Fruit fly (Drosophila melanogaster) whole organism, embryonic: ENCODE data around the gene MED27.

Source experiments
- Aef1 ChIP-seq: fragments of 200-800 bp; sonication (Bioruptor generic); IDR thresholded peaks from 3 replicates; pipeline ENCODE4 v1.3.6; 2022; ENCODE audit warnings: missing biosample characterization, missing genetic modification characterization
- CG10431 ChIP-seq: fragments of 200-800 bp; sonication (Bioruptor generic); optimal IDR thresholded peaks from 3 replicates; lab custom pipeline; 2018; ENCODE audit warnings: missing biosample characterization, mild to moderate bottlenecking, missing genetic modification characterization
- CG1233 ChIP-seq: fragments of 200-800 bp; sonication (Bioruptor generic); optimal IDR thresholded peaks from 4 replicates; lab custom pipeline; 2018; ENCODE audit warnings: missing biosample characterization, mild to moderate bottlenecking, missing genetic modification characterization
- CG13287 ChIP-seq: fragments of 200-800 bp; sonication (Bioruptor generic); IDR thresholded peaks from 2 replicates; pipeline ENCODE4 v1.3.6; 2022; ENCODE audit warnings: missing biosample characterization, missing genetic modification characterization; ENCODE audit not compliant: partially characterized antibody
- CG13296 ChIP-seq: fragments of 200-800 bp; sonication (Bioruptor generic); optimal IDR thresholded peaks from 3 replicates; lab custom pipeline; 2018; ENCODE audit warnings: missing biosample characterization, mild to moderate bottlenecking, missing genetic modification characterization
- CG13775 ChIP-seq: fragments of 200-800 bp; sonication (Bioruptor generic); optimal IDR thresholded peaks from 3 replicates; lab custom pipeline; 2017; ENCODE audit warnings: missing biosample characterization, mild to moderate bottlenecking, missing genetic modification characterization
- CG15601 ChIP-seq: fragments of 200-800 bp; sonication (Bioruptor generic); optimal IDR thresholded peaks from 3 replicates; lab custom pipeline; 2019; ENCODE audit warnings: missing biosample characterization, mild to moderate bottlenecking, missing genetic modification characterization, moderate library complexity
- CG2116 ChIP-seq: fragments of 200-800 bp; sonication (Bioruptor generic); optimal IDR thresholded peaks from 3 replicates; lab custom pipeline; 2018; ENCODE audit warnings: missing biosample characterization, mild to moderate bottlenecking, missing genetic modification characterization
- CG2120 ChIP-seq: fragments of 200-800 bp; sonication (Bioruptor generic); optimal IDR thresholded peaks from 3 replicates; lab custom pipeline; 2016; ENCODE audit warnings: missing biosample characterization, missing genetic modification characterization
- CG3065 ChIP-seq: fragments of 200-800 bp; sonication (Bioruptor generic); optimal IDR thresholded peaks from 2 replicates; lab custom pipeline; 2016; ENCODE audit warnings: missing biosample characterization, missing genetic modification characterization
- CG32532 ChIP-seq: fragments of 200-800 bp; sonication (Bioruptor generic); IDR thresholded peaks from 2 replicates; pipeline ENCODE4 v1.3.6; 2022; ENCODE audit warnings: missing biosample characterization, missing genetic modification characterization
- CG3281 ChIP-seq: fragments of 200-800 bp; sonication (Bioruptor generic); optimal IDR thresholded peaks from 3 replicates; lab custom pipeline; 2017; ENCODE audit warnings: missing biosample characterization, mild to moderate bottlenecking, missing genetic modification characterization
- CG34224 ChIP-seq: fragments of 200-800 bp; sonication (Bioruptor generic); IDR thresholded peaks from 3 replicates; pipeline ENCODE4 v1.3.6; 2022; ENCODE audit warnings: missing biosample characterization, missing genetic modification characterization; ENCODE audit not compliant: partially characterized antibody
- CG34422 ChIP-seq: fragments of 200-800 bp; sonication (Bioruptor generic); IDR thresholded peaks from 3 replicates; pipeline ENCODE4 v1.3.6; 2022; ENCODE audit warnings: missing biosample characterization, missing genetic modification characterization
- CG4404 ChIP-seq: fragments of 200-800 bp; sonication (Bioruptor generic); IDR thresholded peaks from 2 replicates; pipeline ENCODE4 v1.3.6; 2022; ENCODE audit warnings: missing biosample characterization, missing genetic modification characterization
- CG4820 ChIP-seq: fragments of 200-800 bp; sonication (Bioruptor generic); optimal IDR thresholded peaks from 3 replicates; lab custom pipeline; 2016; ENCODE audit warnings: missing biosample characterization, missing genetic modification characterization
- CG6683 ChIP-seq: fragments of 200-800 bp; sonication (Bioruptor generic); optimal IDR thresholded peaks from 2 replicates; lab custom pipeline; 2017; ENCODE audit warnings: missing biosample characterization, mild to moderate bottlenecking, missing genetic modification characterization, missing genetic modification reagents
- CG7745 ChIP-seq: fragments of 200-800 bp; sonication (Bioruptor generic); optimal IDR thresholded peaks from 2 replicates; lab custom pipeline; 2018; ENCODE audit warnings: missing biosample characterization, mild to moderate bottlenecking, missing genetic modification characterization, moderate library complexity
- CG8924 ChIP-seq: fragments of 200-800 bp; optimal IDR thresholded peaks from 3 replicates; lab custom pipeline; 2019; ENCODE audit warnings: missing biosample characterization, mild to moderate bottlenecking, missing genetic modification characterization, moderate library complexity
- CG9609 ChIP-seq: fragments of 200-800 bp; sonication (Bioruptor generic); optimal IDR thresholded peaks from 3 replicates; lab custom pipeline; 2016; ENCODE audit warnings: missing biosample characterization, missing genetic modification characterization
- CoRest ChIP-seq: fragments of 200-800 bp; sonication (Bioruptor generic); optimal IDR thresholded peaks from 3 replicates; lab custom pipeline; 2018; ENCODE audit warnings: missing biosample characterization, mild to moderate bottlenecking, missing genetic modification characterization, moderate library complexity
- Elba2 ChIP-seq: fragments of 200-800 bp; sonication (Bioruptor generic); optimal IDR thresholded peaks from 3 replicates; lab custom pipeline; 2016; ENCODE audit warnings: missing biosample characterization, missing genetic modification characterization
- Ets65A ChIP-seq: fragments of 200-800 bp; sonication (Bioruptor generic); peaks from one replicate; lab custom pipeline; 2016; ENCODE audit warnings: missing biosample characterization, missing genetic modification characterization
- HLH3B ChIP-seq: fragments of 200-800 bp; sonication (Bioruptor generic); IDR thresholded peaks from 2 replicates; pipeline ENCODE4 v1.3.6; 2022; ENCODE audit warnings: missing biosample characterization, missing genetic modification characterization
- Hey ChIP-seq: fragments of 200-800 bp; sonication (Bioruptor generic); optimal IDR thresholded peaks from 3 replicates; lab custom pipeline; 2018; ENCODE audit warnings: missing biosample characterization, mild to moderate bottlenecking, missing genetic modification characterization
- Hr3 ChIP-seq: fragments of 200-800 bp; sonication (Bioruptor generic); optimal IDR thresholded peaks from 3 replicates; lab custom pipeline; 2016; ENCODE audit warnings: missing biosample characterization, missing genetic modification characterization
- Lhr ChIP-seq: fragments of 200-800 bp; sonication (Bioruptor generic); optimal IDR thresholded peaks from 3 replicates; lab custom pipeline; 2017; ENCODE audit warnings: mild to moderate bottlenecking, missing biosample characterization, missing genetic modification reagents, missing genetic modification characterization
- MBD-R2 ChIP-seq: fragments of 200-800 bp; sonication (Bioruptor generic); IDR thresholded peaks from 2 replicates; pipeline ENCODE4 v1.3.6; 2022; ENCODE audit warnings: missing biosample characterization, missing genetic modification characterization
- Mrtf ChIP-seq: fragments of 200-800 bp; sonication (Bioruptor generic); IDR thresholded peaks from 3 replicates; pipeline ENCODE4 v1.3.6; 2022; ENCODE audit warnings: missing biosample characterization, missing genetic modification characterization
- NC2β ChIP-seq: fragments of 200-800 bp; sonication (Bioruptor generic); optimal IDR thresholded peaks from 2 replicates; lab custom pipeline; 2016; ENCODE audit warnings: missing biosample characterization, missing genetic modification characterization
- Nf-YB ChIP-seq: fragments of 200-800 bp; sonication (Bioruptor generic); optimal IDR thresholded peaks from 3 replicates; lab custom pipeline; 2019; ENCODE audit warnings: missing biosample characterization, mild to moderate bottlenecking, missing genetic modification characterization, moderate library complexity
- Pdp1 ChIP-seq, 2 experiments: fragments of 200-800 bp; sonication (Bioruptor generic); optimal IDR thresholded peaks; 3 replicates each; lab custom pipeline; 2016; ENCODE audit warnings: missing biosample characterization in 2 of 2, missing genetic modification characterization in 2 of 2, mild to moderate bottlenecking in 1 of 2, moderate library complexity in 1 of 2
- Rfx ChIP-seq: fragments of 200-800 bp; sonication (Bioruptor generic); IDR thresholded peaks from 2 replicates; pipeline ENCODE4 v1.3.6; 2022; ENCODE audit warnings: missing biosample characterization, missing genetic modification characterization
- Six4 ChIP-seq: fragments of 200-800 bp; sonication (Bioruptor generic); optimal IDR thresholded peaks from 2 replicates; lab custom pipeline; 2016; ENCODE audit warnings: missing biosample characterization, missing genetic modification characterization
- Spps ChIP-seq: fragments of 200-800 bp; sonication (Bioruptor generic); optimal IDR thresholded peaks from 2 replicates; lab custom pipeline; 2018; ENCODE audit warnings: missing biosample characterization, mild to moderate bottlenecking, missing genetic modification characterization
- ap ChIP-seq: fragments of 200-800 bp; sonication (Bioruptor generic); IDR thresholded peaks from 2 replicates; pipeline ENCODE4 v1.3.6; 2022; ENCODE audit warnings: missing biosample characterization, missing genetic modification characterization
- chm ChIP-seq: fragments of 200-800 bp; sonication (Bioruptor generic); IDR thresholded peaks from 2 replicates; pipeline ENCODE4 v1.3.6; 2022; ENCODE audit warnings: missing biosample characterization, missing genetic modification characterization
- gcm ChIP-seq: fragments of 200-800 bp; sonication (Bioruptor generic); optimal IDR thresholded peaks from 2 replicates; lab custom pipeline; 2019; ENCODE audit warnings: missing biosample characterization, mild to moderate bottlenecking, missing genetic modification characterization, moderate library complexity
- gro ChIP-seq: fragments of 200-800 bp; sonication (Bioruptor generic); optimal IDR thresholded peaks from 2 replicates; lab custom pipeline; 2016; ENCODE audit warnings: missing biosample characterization, missing genetic modification characterization
- hb ChIP-seq: fragments of 200-800 bp; sonication (Bioruptor generic); IDR thresholded peaks from 3 replicates; pipeline ENCODE4 v1.3.6; 2022; ENCODE audit warnings: missing biosample characterization, missing genetic modification characterization; ENCODE audit not compliant: partially characterized antibody
- mirr ChIP-seq: fragments of 200-800 bp; sonication (Bioruptor generic); optimal IDR thresholded peaks from 3 replicates; lab custom pipeline; 2018; ENCODE audit warnings: missing biosample characterization, mild to moderate bottlenecking, missing genetic modification characterization
- phol ChIP-seq: fragments of 200-800 bp; sonication (Bioruptor generic); optimal IDR thresholded peaks from 3 replicates; lab custom pipeline; 2018; ENCODE audit warnings: missing biosample characterization, mild to moderate bottlenecking, missing genetic modification characterization, moderate library complexity
- pum ChIP-seq: fragments of 200-800 bp; sonication (Bioruptor generic); optimal IDR thresholded peaks from 2 replicates; lab custom pipeline; 2016; ENCODE audit warnings: missing biosample characterization, missing genetic modification characterization
- ttk ChIP-seq: fragments of 200-800 bp; sonication (Bioruptor generic); IDR thresholded peaks from 2 replicates; pipeline ENCODE4 v2.1.2; 2022; ENCODE audit warnings: missing biosample characterization, missing genetic modification characterization
- unpg ChIP-seq: fragments of 200-800 bp; sonication (Bioruptor generic); optimal IDR thresholded peaks from 3 replicates; lab custom pipeline; 2018; ENCODE audit warnings: missing biosample characterization, mild to moderate bottlenecking, missing genetic modification characterization, moderate library complexity
- vfl ChIP-seq: fragments of 200-800 bp; sonication (Bioruptor generic); optimal IDR thresholded peaks from 2 replicates; lab custom pipeline; 2016; ENCODE audit warnings: missing biosample characterization, missing genetic modification characterization
- zen ChIP-seq: fragments of 200-800 bp; sonication (Bioruptor generic); optimal IDR thresholded peaks from 3 replicates; lab custom pipeline; 2018; ENCODE audit warnings: missing biosample characterization, mild to moderate bottlenecking, missing genetic modification characterization, moderate library complexity
- zfh1 ChIP-seq: fragments of 200-800 bp; sonication (Bioruptor generic); IDR thresholded peaks from 3 replicates; pipeline ENCODE4 v1.3.6; 2022; ENCODE audit warnings: missing biosample characterization, missing genetic modification characterization

MED27 gene

dm6 chr3R:5636519-5637430, 18.2 kb upstream of the MED27 start, which contains the start of the genes CG31548 and CG12170 (continued):
- peak; percentile 60 for TF ChIP-seq phol
- TF ChIP-seq Rfx: 0 out of 2 replicates have a peak, but pooled peaks have one; percentile 28
- TF ChIP-seq CG15601 (tag; lab: Kevin White, UChicago): peak; percentile 32
- TF ChIP-seq CG4404 (GFP tag; lab: Robert Waterston, UW): no peak
- 0 out of 3 replicates have a peak, but pooled peaks have one; percentile 16 for TF ChIP-seq CG34422 (GFP tag; lab: Robert Waterston, UW)
- peak; percentile 59; the same call in 1 of the 2 replicates for TF ChIP-seq CG32532
- TF ChIP-seq CG2120 (GFP tag; lab: Kevin White, UChicago): peak; percentile 62
- no peak for TF ChIP-seq CG1233 (GFP tag; lab: Kevin White, UChicago)
- peak; percentile 40 for TF ChIP-seq CG3281 (GFP tag; lab: Kevin White, UChicago)
- peak; percentile 46 for TF ChIP-seq Nf-YB (GFP tag; lab: Kevin White, UChicago)
- peak; percentile 22 for TF ChIP-seq NC2β
- no peak for TF ChIP-seq CG7745 (tag; lab: Kevin White, UChicago)
- peak; percentile 34 for TF ChIP-seq CG6683
- no peak for TF ChIP-seq Ets65A (GFP tag; lab: Kevin White, UChicago)
- peak; percentile 15 for TF ChIP-seq zen (tag; lab: Kevin White, UChicago)
- TF ChIP-seq zfh1 (GFP tag; lab: Robert Waterston, UW): 0 out of 3 replicates have a peak, but pooled peaks have one; percentile 43
- peak; percentile 29; the same call in 1 of the 2 replicates for TF ChIP-seq ap (GFP tag; lab: Robert Waterston, UW)
- TF ChIP-seq mirr (GFP tag; lab: Kevin White, UChicago): no peak
- no peak for TF ChIP-seq CG3065 (GFP tag; lab: Kevin White, UChicago)
- TF ChIP-seq CG13775 (GFP tag; lab: Kevin White, UChicago): peak; percentile 62
- no peak for TF ChIP-seq Elba2 (GFP tag; lab: Kevin White, UChicago)
- peak; percentile 36; the same call in 1 of the 2 replicates for TF ChIP-seq HLH3B
- TF ChIP-seq Hr3 (GFP tag; lab: Kevin White, UChicago): peak; percentile 46
- no peak for TF ChIP-seq CG34224 (GFP tag; lab: Robert Waterston, UW)
- peak; percentile 42 for TF ChIP-seq CG13296 (GFP tag; lab: Kevin White, UChicago)
- TF ChIP-seq Lhr (GFP tag; lab: Kevin White, UChicago): peak; percentile 19
- no peak for TF ChIP-seq hb (GFP tag; lab: Robert Waterston, UW)
- peak; percentile 92 for TF ChIP-seq CG10431 (GFP tag; lab: Kevin White, UChicago)
- TF ChIP-seq Spps (tag; lab: Kevin White, UChicago): peak; percentile 27
- TF ChIP-seq CG8924: peak; percentile 65
- TF ChIP-seq Mrtf (GFP tag; lab: Robert Waterston, UW): 0 out of 3 replicates have a peak, but pooled peaks have one; percentile 4
- peak; percentile 60 for TF ChIP-seq unpg (GFP tag; lab: Kevin White, UChicago)
- peak; percentile 64 for TF ChIP-seq Six4 (GFP tag; lab: Kevin White, UChicago)
- TF ChIP-seq CoRest (tag; lab: Kevin White, UChicago): peak; percentile 47
- peak; percentile 11 for TF ChIP-seq gro (GFP tag; lab: Kevin White, UChicago)
- no peak for TF ChIP-seq CG13287 (GFP tag; lab: Robert Waterston, UW)
- peak; percentile 25 for TF ChIP-seq pum (GFP tag; lab: Kevin White, UChicago)
- peak; percentile 50 for TF ChIP-seq gcm
- TF ChIP-seq Aef1 (GFP tag; lab: Robert Waterston, UW): 0 out of 3 replicates have a peak, but pooled peaks have one; percentile 18
- peak; percentile 2 for TF ChIP-seq CG9609 (GFP tag; lab: Kevin White, UChicago)
- 0 out of 2 replicates have a peak, but pooled peaks have one; percentile 15 for TF ChIP-seq ttk (GFP tag; lab: Robert Waterston, UW)
- TF ChIP-seq chm (GFP tag; lab: Robert Waterston, UW): peak; percentile 64
- peak; percentile 31 for TF ChIP-seq CG4820
- TF ChIP-seq CG2116 (GFP tag; lab: Kevin White, UChicago): peak; percentile 58
- TF ChIP-seq MBD-R2 (GFP tag; lab: Robert Waterston, UW): peak; percentile 53
- peak; percentile 15 for TF ChIP-seq vfl (GFP tag; lab: Kevin White, UChicago)
- TF ChIP-seq Hey: no peak
- peak in 1 of 2 experiments; percentile 97 for TF ChIP-seq Pdp1 (GFP tag; optimal IDR thresholded peaks at IDR 0.05; lab: Kevin White, UChicago)
